Fruit fly (Drosophila melanogaster) whole organism, embryonic: ENCODE measurements around the gene CG13921.
A peak's percentile ranks its signal among the peaks of the same experiment; 100 is the strongest.

Experiments
- BtbVII ChIP-seq: fragments of 200-800 bp; sonication (Bioruptor generic); optimal IDR thresholded peaks from 3 replicates; lab custom pipeline; 2017; ENCODE audit warnings: missing biosample characterization, mild to moderate bottlenecking, missing genetic modification characterization
- CG10431 ChIP-seq: fragments of 200-800 bp; sonication (Bioruptor generic); optimal IDR thresholded peaks from 3 replicates; lab custom pipeline; 2018; ENCODE audit warnings: missing biosample characterization, mild to moderate bottlenecking, missing genetic modification characterization
- CG10979 ChIP-seq: fragments of 200-800 bp; sonication (Bioruptor generic); optimal IDR thresholded peaks from 2 replicates; lab custom pipeline; 2018; ENCODE audit warnings: missing biosample characterization, mild to moderate bottlenecking, missing genetic modification characterization, moderate library complexity
- CG12391 ChIP-seq: fragments of 200-800 bp; sonication (Bioruptor generic); optimal IDR thresholded peaks from 3 replicates; lab custom pipeline; 2018; ENCODE audit warnings: missing biosample characterization, mild to moderate bottlenecking, missing genetic modification characterization, moderate library complexity
- CG13424 ChIP-seq: fragments of 200-800 bp; sonication (Bioruptor generic); optimal IDR thresholded peaks from 2 replicates; lab custom pipeline; 2019; ENCODE audit warnings: missing biosample characterization, mild to moderate bottlenecking, missing genetic modification characterization, moderate library complexity
- CG14667 ChIP-seq: fragments of 200-800 bp; sonication (Bioruptor generic); IDR thresholded peaks from 2 replicates; pipeline ENCODE4 v1.3.6; 2022; ENCODE audit warnings: missing biosample characterization, missing genetic modification characterization
- CG14860 ChIP-seq: fragments of 200-800 bp; sonication (Bioruptor generic); IDR thresholded peaks from 3 replicates; pipeline ENCODE4 v1.3.6; 2022; ENCODE audit warnings: missing biosample characterization, missing genetic modification characterization; ENCODE audit not compliant: partially characterized antibody
- CG17385 ChIP-seq: fragments of 200-800 bp; sonication (Bioruptor generic); optimal IDR thresholded peaks from 3 replicates; lab custom pipeline; 2018; ENCODE audit warnings: missing biosample characterization, mild to moderate bottlenecking, missing genetic modification characterization
- CG2202 ChIP-seq: fragments of 200-800 bp; sonication (Bioruptor generic); optimal IDR thresholded peaks from 2 replicates; lab custom pipeline; 2018; ENCODE audit warnings: missing biosample characterization, mild to moderate bottlenecking, missing genetic modification characterization
- CG3065 ChIP-seq: fragments of 200-800 bp; sonication (Bioruptor generic); optimal IDR thresholded peaks from 2 replicates; lab custom pipeline; 2016; ENCODE audit warnings: missing biosample characterization, missing genetic modification characterization
- CG31441 ChIP-seq: fragments of 200-800 bp; sonication (Bioruptor generic); IDR thresholded peaks from 2 replicates; pipeline ENCODE4 v1.3.6; 2022; ENCODE audit warnings: missing biosample characterization, missing genetic modification characterization
- CG33213 ChIP-seq: fragments of 200-800 bp; sonication (Bioruptor generic); optimal IDR thresholded peaks from 3 replicates; lab custom pipeline; 2016; ENCODE audit warnings: missing biosample characterization, missing genetic modification characterization
- CG43689 ChIP-seq: fragments of 200-800 bp; sonication (Bioruptor generic); IDR thresholded peaks from 2 replicates; pipeline ENCODE4 v1.3.6; 2022; ENCODE audit warnings: missing biosample characterization, missing genetic modification characterization
- CG5953 ChIP-seq: fragments of 200-800 bp; sonication (Bioruptor generic); IDR thresholded peaks from 2 replicates; pipeline ENCODE4 v1.3.6; 2022; ENCODE audit warnings: missing biosample characterization, missing genetic modification characterization
- CG6791 ChIP-seq: fragments of 200-800 bp; sonication (Bioruptor generic); IDR thresholded peaks from 3 replicates; pipeline ENCODE4 v1.3.6; 2022; ENCODE audit warnings: missing biosample characterization, missing genetic modification characterization; ENCODE audit not compliant: partially characterized antibody
- CG6854 ChIP-seq: fragments of 200-800 bp; sonication (Bioruptor generic); optimal IDR thresholded peaks from 3 replicates; lab custom pipeline; 2017; ENCODE audit warnings: missing biosample characterization, mild to moderate bottlenecking, missing genetic modification characterization
- CG7357 ChIP-seq: fragments of 200-800 bp; sonication (Bioruptor generic); IDR thresholded peaks from 3 replicates; pipeline ENCODE4 v1.3.6; 2022; ENCODE audit warnings: missing biosample characterization, missing genetic modification characterization
- Dbx ChIP-seq: fragments of 200-800 bp; sonication (Bioruptor generic); IDR thresholded peaks from 3 replicates; pipeline ENCODE4 v1.3.6; 2022; ENCODE audit warnings: missing biosample characterization, missing genetic modification characterization
- Dp ChIP-seq: fragments of 200-800 bp; sonication (Bioruptor generic); optimal IDR thresholded peaks from 2 replicates; lab custom pipeline; 2018; ENCODE audit warnings: missing biosample characterization, mild to moderate bottlenecking, missing genetic modification characterization, moderate library complexity
- Gsc ChIP-seq: fragments of 200-800 bp; sonication (Bioruptor generic); IDR thresholded peaks from 2 replicates; pipeline ENCODE4 v1.3.6; 2022; ENCODE audit warnings: missing biosample characterization, missing genetic modification characterization
- Hr39 ChIP-seq: fragments of >200 bp; optimal IDR thresholded peaks from 2 replicates; lab custom pipeline; 2017
- Mrtf ChIP-seq: fragments of 200-800 bp; sonication (Bioruptor generic); IDR thresholded peaks from 3 replicates; pipeline ENCODE4 v1.3.6; 2022; ENCODE audit warnings: missing biosample characterization, missing genetic modification characterization
- NC2α ChIP-seq: fragments of 200-800 bp; sonication (Bioruptor generic); optimal IDR thresholded peaks from 2 replicates; lab custom pipeline; 2016; ENCODE audit warnings: missing biosample characterization, missing genetic modification characterization
- NK7.1 ChIP-seq: fragments of 200-800 bp; sonication (Bioruptor generic); optimal IDR thresholded peaks from 3 replicates; lab custom pipeline; 2016; ENCODE audit warnings: missing biosample characterization, missing genetic modification characterization
- Nf-YC ChIP-seq: fragments of 200-800 bp; optimal IDR thresholded peaks from 3 replicates; lab custom pipeline; 2019; ENCODE audit warnings: missing biosample characterization, mild to moderate bottlenecking, missing genetic modification characterization, moderate library complexity
- Oli ChIP-seq: fragments of 200-800 bp; sonication (Bioruptor generic); optimal IDR thresholded peaks from 2 replicates; lab custom pipeline; 2018; ENCODE audit warnings: missing biosample characterization, mild to moderate bottlenecking, missing genetic modification characterization, moderate library complexity
- Opbp ChIP-seq: fragments of 200-800 bp; sonication (Bioruptor generic); IDR thresholded peaks from 3 replicates; pipeline ENCODE4 v1.3.6; 2022; ENCODE audit warnings: missing biosample characterization, missing genetic modification characterization; ENCODE audit not compliant: partially characterized antibody
- Ptx1 ChIP-seq: fragments of 200-800 bp; sonication (Bioruptor generic); IDR thresholded peaks from 2 replicates; pipeline ENCODE4 v1.3.6; 2022; ENCODE audit warnings: missing biosample characterization, missing genetic modification characterization
- Ssrp ChIP-seq: fragments of 200-800 bp; sonication (Bioruptor generic); optimal IDR thresholded peaks from 2 replicates; lab custom pipeline; 2018; ENCODE audit warnings: missing biosample characterization, mild to moderate bottlenecking, missing genetic modification characterization, moderate library complexity
- al ChIP-seq: fragments of 200-800 bp; sonication (Bioruptor generic); IDR thresholded peaks from 2 replicates; pipeline ENCODE4 v1.3.6; 2022; ENCODE audit warnings: missing biosample characterization, missing genetic modification characterization
- en ChIP-seq: fragments of 200-800 bp; sonication (Bioruptor generic); optimal IDR thresholded peaks from 2 replicates; lab custom pipeline; 2016; ENCODE audit warnings: missing biosample characterization, missing genetic modification characterization
- grau ChIP-seq: fragments of 200-800 bp; optimal IDR thresholded peaks from 3 replicates; lab custom pipeline; 2019; ENCODE audit warnings: missing biosample characterization, mild to moderate bottlenecking, missing genetic modification characterization, moderate library complexity
- hkb ChIP-seq, 2 experiments: fragments of 200-800 bp in 1 of 2; fragments of >200 bp in 1 of 2; sonication (Bioruptor generic) in 1 of 2; IDR thresholded peaks in 1 of 2; optimal IDR thresholded peaks in 1 of 2; 2 replicates each; pipeline versions ENCODE4 v1.3.6 to Lab custom; 2017 to 2022; ENCODE audit warnings: missing biosample characterization in 1 of 2, missing genetic modification characterization in 1 of 2
- maf-S ChIP-seq: fragments of 200-800 bp; sonication (Bioruptor generic); optimal IDR thresholded peaks from 2 replicates; lab custom pipeline; 2016; ENCODE audit warnings: missing biosample characterization, missing genetic modification characterization
- p53 ChIP-seq: fragments of 200-800 bp; sonication (Bioruptor generic); optimal IDR thresholded peaks from 2 replicates; lab custom pipeline; 2016; ENCODE audit warnings: missing biosample characterization, missing genetic modification characterization
- pita ChIP-seq: fragments of 200-800 bp; sonication (Bioruptor generic); optimal IDR thresholded peaks from 2 replicates; lab custom pipeline; 2017; ENCODE audit warnings: missing biosample characterization, mild to moderate bottlenecking, missing genetic modification characterization
- psq ChIP-seq: fragments of 200-800 bp; sonication (Bioruptor generic); optimal IDR thresholded peaks from 2 replicates; lab custom pipeline; 2017; ENCODE audit warnings: missing biosample characterization, missing genetic modification characterization
- row ChIP-seq: fragments of 200-800 bp; sonication (Bioruptor generic); IDR thresholded peaks from 3 replicates; pipeline ENCODE4 v1.3.6; 2022; ENCODE audit warnings: missing biosample characterization, missing genetic modification characterization
- salm ChIP-seq: fragments of 200-800 bp; sonication (Bioruptor generic); optimal IDR thresholded peaks from 2 replicates; lab custom pipeline; 2018; ENCODE audit warnings: missing biosample characterization, mild to moderate bottlenecking, missing genetic modification characterization
- sc ChIP-seq, 3 experiments: fragments of >200 bp in 2 of 3; fragments of 200-800 bp in 1 of 3; sonication (Bioruptor generic) in 1 of 3; optimal IDR thresholded peaks; 2 replicates in 2 of 3; 3 replicates in 1 of 3; lab custom pipeline; 2017; ENCODE audit warnings: mild to moderate bottlenecking in 1 of 3, missing biosample characterization in 1 of 3, missing genetic modification characterization in 1 of 3, missing genetic modification reagents in 1 of 3
- sqz ChIP-seq: fragments of 200-800 bp; sonication (Bioruptor generic); optimal IDR thresholded peaks from 3 replicates; lab custom pipeline; 2018; ENCODE audit warnings: missing biosample characterization, mild to moderate bottlenecking, missing genetic modification characterization
- tio ChIP-seq: fragments of 200-800 bp; sonication (Bioruptor generic); optimal IDR thresholded peaks from 2 replicates; lab custom pipeline; 2017; ENCODE audit warnings: missing biosample characterization, missing genetic modification characterization, inconsistent platforms
- ttk ChIP-seq: fragments of 200-800 bp; sonication (Bioruptor generic); IDR thresholded peaks from 2 replicates; pipeline ENCODE4 v2.1.2; 2022; ENCODE audit warnings: missing biosample characterization, missing genetic modification characterization
- vnd ChIP-seq: fragments of 200-800 bp; sonication (Bioruptor generic); IDR thresholded peaks from 3 replicates; pipeline ENCODE4 v1.3.6; 2022; ENCODE audit warnings: missing biosample characterization, missing genetic modification characterization; ENCODE audit not compliant: partially characterized antibody
- vvl ChIP-seq: fragments of 200-800 bp; sonication (Bioruptor generic); IDR thresholded peaks from 2 replicates; pipeline ENCODE4 v1.3.6; 2022; ENCODE audit warnings: missing biosample characterization, missing genetic modification characterization
- wdn ChIP-seq: fragments of 200-800 bp; sonication (Bioruptor generic); IDR thresholded peaks from 2 replicates; pipeline ENCODE4 v1.3.6; 2022; ENCODE audit warnings: missing biosample characterization, missing genetic modification characterization
- zen ChIP-seq: fragments of 200-800 bp; sonication (Bioruptor generic); optimal IDR thresholded peaks from 3 replicates; lab custom pipeline; 2018; ENCODE audit warnings: missing biosample characterization, mild to moderate bottlenecking, missing genetic modification characterization, moderate library complexity
- zfh2 ChIP-seq: fragments of 200-800 bp; sonication (Bioruptor generic); optimal IDR thresholded peaks from 2 replicates; lab custom pipeline; 2016; ENCODE audit warnings: missing biosample characterization, missing genetic modification characterization

Gene CG13921

DNA sequence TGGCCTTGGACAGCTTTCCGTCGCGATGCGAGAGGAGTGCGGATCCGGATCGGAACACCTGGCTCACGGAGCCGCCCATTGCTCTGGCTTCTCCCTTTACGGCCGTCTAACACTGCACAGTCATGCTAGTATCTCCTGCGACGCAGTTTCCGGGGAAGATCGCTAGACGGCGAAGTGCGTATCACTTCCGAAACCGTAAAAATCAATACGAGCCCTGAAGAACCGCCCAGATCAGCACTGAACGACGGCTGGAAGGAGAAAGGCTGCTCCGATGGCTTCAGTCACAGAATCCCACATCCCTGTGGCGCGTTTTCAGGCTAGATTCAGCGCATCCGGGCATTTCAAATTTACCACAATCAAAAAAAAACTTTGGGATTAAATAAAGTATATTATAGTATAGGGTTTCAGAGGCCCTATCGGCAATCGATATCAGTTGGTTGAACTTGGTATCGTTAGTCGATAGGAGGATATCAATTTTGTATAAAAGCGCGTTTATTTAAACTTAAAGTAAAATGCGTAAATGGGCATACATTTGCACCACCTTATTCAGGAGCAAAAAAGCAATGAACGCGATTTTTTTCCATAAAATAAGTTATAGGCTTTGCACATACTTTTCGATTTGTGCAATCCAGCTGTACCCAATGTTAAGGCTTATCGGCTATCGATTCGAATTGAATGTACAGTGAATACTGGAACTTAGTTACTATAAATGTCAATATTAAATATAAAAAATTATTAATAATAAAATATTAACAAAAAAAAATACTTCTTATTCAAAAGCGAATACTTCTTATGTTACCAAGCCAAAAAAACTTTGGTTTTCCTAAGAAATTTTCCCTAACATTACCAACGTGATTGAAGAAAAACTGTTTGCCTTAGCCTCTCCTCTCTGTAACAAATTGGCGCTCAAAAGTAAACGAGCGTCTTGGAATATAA is 28.3 kb downstream of the CG13921 start, which contains the start of the genes CG13933 and PolD2 (continued):
- TF ChIP-seq ttk = peak; percentile 97
- peak; percentile 98 for TF ChIP-seq Ssrp
- TF ChIP-seq CG6854 (GFP tag; lab: Kevin White, UChicago) = peak; percentile 68
- TF ChIP-seq vvl (GFP tag; lab: Robert Waterston, UW) = peak; percentile 95
- TF ChIP-seq CG12391 (tag; lab: Kevin White, UChicago) = peak; percentile 98
- no peak for TF ChIP-seq NK7.1 (GFP tag; lab: Kevin White, UChicago)
- peak; percentile 43 for TF ChIP-seq Opbp (GFP tag; lab: Robert Waterston, UW)
- TF ChIP-seq Oli = peak; percentile 99
- peak; percentile 68 for TF ChIP-seq Dp (GFP tag; lab: Kevin White, UChicago)
- TF ChIP-seq tio (GFP tag; lab: Kevin White, UChicago) = no peak
- peak; percentile 83 for TF ChIP-seq CG6791 (GFP tag; lab: Robert Waterston, UW)
- no peak for TF ChIP-seq BtbVII (GFP tag; lab: Kevin White, UChicago)
- TF ChIP-seq al (GFP tag; lab: Robert Waterston, UW) = peak; percentile 94
- TF ChIP-seq CG43689 (GFP tag; lab: Robert Waterston, UW) = peak; percentile 97
- TF ChIP-seq row (GFP tag; lab: Robert Waterston, UW) = peak; percentile 100
- TF ChIP-seq sc (optimal IDR thresholded peaks at IDR 0.05; lab: Kevin White, UChicago) = no peak
- TF ChIP-seq sc (GFP tag; optimal IDR thresholded peaks at IDR 0.05; lab: Kevin White, UChicago) = peak; percentile 96
- TF ChIP-seq salm (tag; lab: Kevin White, UChicago) = peak; percentile 96
- TF ChIP-seq CG14667 (GFP tag; lab: Robert Waterston, UW) = peak; percentile 91
- TF ChIP-seq CG3065 = no peak
- TF ChIP-seq p53 (GFP tag; lab: Kevin White, UChicago) = peak; percentile 24
- peak; percentile 93 for TF ChIP-seq Dbx (GFP tag; lab: Robert Waterston, UW)
- TF ChIP-seq CG31441 = no peak; the same call in 1 of the 2 replicates
- peak; percentile 88 for TF ChIP-seq CG7357 (GFP tag; lab: Robert Waterston, UW)
- TF ChIP-seq Nf-YC (tag; lab: Kevin White, UChicago) = no peak
- peak; percentile 84 for TF ChIP-seq Mrtf
- TF ChIP-seq en = peak; percentile 26
- TF ChIP-seq Hr39 (lab: Kevin White, UChicago) = no peak
- TF ChIP-seq psq = peak; percentile 92
- TF ChIP-seq CG17385 = peak; percentile 98
- peak; percentile 91 for TF ChIP-seq Gsc
- TF ChIP-seq hkb (optimal IDR thresholded peaks at IDR 0.05; lab: Kevin White, UChicago) = no peak
- TF ChIP-seq hkb (GFP tag; IDR thresholded peaks at IDR 0.05; lab: Robert Waterston, UW) = peak; percentile 98
- no peak for TF ChIP-seq pita (GFP tag; lab: Kevin White, UChicago)
- TF ChIP-seq NC2α (GFP tag; lab: Kevin White, UChicago) = peak; percentile 44
- TF ChIP-seq wdn (GFP tag; lab: Robert Waterston, UW) = peak; percentile 97
- peak; percentile 87 for TF ChIP-seq zen (tag; lab: Kevin White, UChicago)
- TF ChIP-seq CG5953 = peak; percentile 98
- TF ChIP-seq zfh2 = peak; percentile 65
- peak; percentile 96 for TF ChIP-seq CG2202 (tag; lab: Kevin White, UChicago)
- peak; percentile 86 for TF ChIP-seq vnd
- TF ChIP-seq sqz (GFP tag; lab: Kevin White, UChicago) = no peak
- no peak for TF ChIP-seq CG33213 (GFP tag; lab: Kevin White, UChicago)
- TF ChIP-seq Ptx1 (GFP tag; lab: Robert Waterston, UW) = peak; percentile 99
- peak; percentile 93 for TF ChIP-seq CG10431
- peak; percentile 86 for TF ChIP-seq CG10979 (tag; lab: Kevin White, UChicago)
- TF ChIP-seq CG13424 (tag; lab: Kevin White, UChicago) = peak; percentile 99
- TF ChIP-seq grau (tag; lab: Kevin White, UChicago) = peak; percentile 100
- peak; percentile 55 for TF ChIP-seq maf-S (GFP tag; lab: Kevin White, UChicago)
- TF ChIP-seq CG14860 (GFP tag; lab: Robert Waterston, UW) = peak; percentile 91
